Worm (Caenorhabditis elegans) whole organism, early embryonic: ENCODE measurements around the gene idpp-15.

Source experiments
- aly-1 ChIP-seq: sonication (generic microtip); optimal IDR thresholded peaks from 2 replicates; lab custom pipeline; 2016; ENCODE audit warnings: missing genetic modification characterization, missing compliant biosample characterization
- ama-1 ChIP-seq: fragments of 150-350 bp; optimal IDR thresholded peaks from 2 replicates; lab custom pipeline; 2014
- ets-7 ChIP-seq: sonication (generic microtip); optimal IDR thresholded peaks from 2 replicates; lab custom pipeline; 2016; ENCODE audit warnings: missing genotype, missing genetic modification characterization, missing compliant biosample characterization
- pes-1 ChIP-seq: fragments of 200-800 bp; sonication (Bioruptor generic); IDR thresholded peaks from 2 replicates; pipeline ENCODE4 v1.3.6; 2022; ENCODE audit warnings: missing genetic modification reagents, missing genetic modification characterization, missing compliant biosample characterization

DNA sequence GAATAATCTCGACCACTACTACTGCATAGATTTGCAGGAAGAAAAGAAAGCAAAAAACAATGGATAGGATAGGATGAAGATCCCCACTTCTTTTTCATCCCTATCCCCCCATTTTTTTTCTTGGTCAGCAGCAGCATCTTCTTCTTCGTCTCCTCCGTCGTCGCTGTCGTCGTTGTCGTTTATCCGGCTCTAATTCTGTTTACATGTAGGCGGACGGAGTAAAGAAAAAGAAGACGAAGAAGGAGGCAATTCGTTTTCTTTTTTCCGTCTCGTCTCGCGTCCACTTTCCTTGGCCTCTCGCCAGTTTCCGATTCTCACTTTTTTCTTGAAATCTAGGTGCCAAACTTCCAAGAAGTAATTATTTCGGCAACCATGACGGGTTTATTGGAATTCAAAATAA lies 13.2 kb upstream of the idpp-15 start:
- no peak for TF ChIP-seq pes-1 (GFP tag; lab: Robert Waterston, UW)
- no peak for TF ChIP-seq aly-1
- TF ChIP-seq ama-1 (lab: Kevin White, UChicago), result no peak
- TF ChIP-seq ets-7 (tag; lab: Kevin White, UChicago), result no peak
